Fruit fly (Drosophila melanogaster) whole organism, embryonic: ENCODE results near the gene CG16779.
A peak's percentile ranks its signal among the peaks of the same experiment; 100 is the strongest.

Source experiments
- ATbp ChIP-seq: fragments of 200-800 bp; sonication (Bioruptor generic); optimal IDR thresholded peaks from 2 replicates; lab custom pipeline; 2017; ENCODE audit warnings: missing biosample characterization, mild to moderate bottlenecking, missing genetic modification characterization, missing genetic modification reagents
- Atf-2 ChIP-seq: fragments of 200-800 bp; sonication (Bioruptor generic); optimal IDR thresholded peaks from 2 replicates; lab custom pipeline; 2016; ENCODE audit warnings: missing biosample characterization, missing genetic modification characterization
- B-H1 ChIP-seq: fragments of 200-800 bp; sonication (Bioruptor generic); IDR thresholded peaks from 3 replicates; pipeline ENCODE4 v1.3.6; 2022; ENCODE audit warnings: missing biosample characterization, missing genetic modification characterization
- BtbVII ChIP-seq: fragments of 200-800 bp; sonication (Bioruptor generic); optimal IDR thresholded peaks from 3 replicates; lab custom pipeline; 2017; ENCODE audit warnings: missing biosample characterization, mild to moderate bottlenecking, missing genetic modification characterization
- Bteb2 ChIP-seq: fragments of 200-800 bp; sonication (Bioruptor generic); optimal IDR thresholded peaks from 2 replicates; lab custom pipeline; 2016; ENCODE audit warnings: missing biosample characterization, missing genetic modification characterization
- CG10209 ChIP-seq: fragments of 200-800 bp; sonication (Bioruptor generic); optimal IDR thresholded peaks from 3 replicates; lab custom pipeline; 2017; ENCODE audit warnings: missing biosample characterization, mild to moderate bottlenecking, missing genetic modification characterization, missing genetic modification reagents
- CG10274 ChIP-seq: fragments of 200-800 bp; sonication (Bioruptor generic); optimal IDR thresholded peaks from 3 replicates; lab custom pipeline; 2017; ENCODE audit warnings: missing biosample characterization, mild to moderate bottlenecking, missing genetic modification characterization
- CG10565 ChIP-seq: fragments of 200-800 bp; sonication (Bioruptor generic); optimal IDR thresholded peaks from 3 replicates; lab custom pipeline; 2016; ENCODE audit warnings: missing biosample characterization, mild to moderate bottlenecking, missing genetic modification characterization
- CG10654 ChIP-seq: fragments of 200-800 bp; sonication (Bioruptor generic); optimal IDR thresholded peaks from 2 replicates; lab custom pipeline; 2016; ENCODE audit warnings: missing biosample characterization, missing genetic modification characterization
- CG12769 ChIP-seq: fragments of 200-800 bp; sonication (Bioruptor generic); optimal IDR thresholded peaks from 2 replicates; lab custom pipeline; 2019; ENCODE audit warnings: missing biosample characterization, mild to moderate bottlenecking, missing genetic modification characterization, moderate library complexity
- CG14860 ChIP-seq: fragments of 200-800 bp; sonication (Bioruptor generic); IDR thresholded peaks from 3 replicates; pipeline ENCODE4 v1.3.6; 2022; ENCODE audit warnings: missing biosample characterization, missing genetic modification characterization; ENCODE audit not compliant: partially characterized antibody
- CG1529 ChIP-seq: fragments of 200-800 bp; sonication (Bioruptor generic); optimal IDR thresholded peaks from 3 replicates; lab custom pipeline; 2018; ENCODE audit warnings: missing biosample characterization, missing genetic modification characterization
- CG2712 ChIP-seq: fragments of 200-800 bp; optimal IDR thresholded peaks from 3 replicates; lab custom pipeline; 2019; ENCODE audit warnings: missing biosample characterization, mild to moderate bottlenecking, missing genetic modification characterization, moderate library complexity
- CG2875 ChIP-seq: fragments of 200-800 bp; sonication (Bioruptor generic); optimal IDR thresholded peaks from 2 replicates; lab custom pipeline; 2017; ENCODE audit warnings: missing biosample characterization, mild to moderate bottlenecking, missing genetic modification characterization, missing genetic modification reagents
- CG2889 ChIP-seq: fragments of 200-800 bp; sonication (Bioruptor generic); IDR thresholded peaks from 3 replicates; pipeline ENCODE4 v1.3.6; 2022; ENCODE audit warnings: missing biosample characterization, missing genetic modification characterization
- CG31224 ChIP-seq: fragments of 200-800 bp; sonication (Bioruptor generic); IDR thresholded peaks from 2 replicates; pipeline ENCODE4 v1.3.6; 2022; ENCODE audit warnings: missing biosample characterization, missing genetic modification characterization
- CG7556 ChIP-seq: fragments of 200-800 bp; sonication (Bioruptor generic); optimal IDR thresholded peaks from 2 replicates; lab custom pipeline; 2017; ENCODE audit warnings: missing biosample characterization, mild to moderate bottlenecking, missing genetic modification characterization
- CG8281 ChIP-seq: fragments of 200-800 bp; sonication (Bioruptor generic); optimal IDR thresholded peaks from 2 replicates; lab custom pipeline; 2018; ENCODE audit warnings: missing biosample characterization, mild to moderate bottlenecking, missing genetic modification characterization, moderate library complexity
- CG8359 ChIP-seq: fragments of 200-800 bp; sonication (Bioruptor generic); optimal IDR thresholded peaks from 2 replicates; lab custom pipeline; 2017; ENCODE audit warnings: missing biosample characterization, mild to moderate bottlenecking, missing genetic modification characterization, borderline replicate concordance
- Deaf1 ChIP-seq: fragments of 200-800 bp; optimal IDR thresholded peaks from 3 replicates; lab custom pipeline; 2019; ENCODE audit warnings: missing biosample characterization, mild to moderate bottlenecking, missing genetic modification characterization, moderate library complexity
- Dfd ChIP-seq, 2 experiments: fragments of >200 bp; optimal IDR thresholded peaks; 2 replicates each; lab custom pipeline; 2017; ENCODE audit warnings: missing biosample characterization in 2 of 2, missing genetic modification characterization in 2 of 2
- Eip74EF ChIP-seq, 2 experiments: fragments of 200-800 bp in 1 of 2; fragments of >200 bp in 1 of 2; sonication (Bioruptor generic) in 1 of 2; optimal IDR thresholded peaks; 2 replicates each; lab custom pipeline; 2017 to 2019; ENCODE audit warnings: missing biosample characterization in 2 of 2, missing genetic modification characterization in 2 of 2, mild to moderate bottlenecking in 1 of 2, moderate library complexity in 1 of 2
- Med ChIP-seq: fragments of 200-800 bp; sonication (Bioruptor generic); peaks from one replicate; lab custom pipeline; 2016; ENCODE audit warnings: missing biosample characterization, missing genetic modification characterization, mild to moderate bottlenecking, inconsistent platforms, moderate library complexity
- Myb ChIP-seq: fragments of 200-800 bp; sonication (Bioruptor generic); optimal IDR thresholded peaks from 2 replicates; lab custom pipeline; 2016; ENCODE audit warnings: missing biosample characterization, missing genetic modification characterization
- Neu2 ChIP-seq: fragments of 200-800 bp; sonication (Bioruptor generic); optimal IDR thresholded peaks from 3 replicates; lab custom pipeline; 2016; ENCODE audit warnings: missing biosample characterization, missing genetic modification characterization, borderline replicate concordance
- Poxn ChIP-seq: fragments of 200-800 bp; sonication (Bioruptor generic); IDR thresholded peaks from 2 replicates; pipeline ENCODE4 v1.3.6; 2022; ENCODE audit warnings: missing biosample characterization, missing genetic modification characterization
- Rfx ChIP-seq: fragments of 200-800 bp; sonication (Bioruptor generic); IDR thresholded peaks from 2 replicates; pipeline ENCODE4 v1.3.6; 2022; ENCODE audit warnings: missing biosample characterization, missing genetic modification characterization
- Trl ChIP-seq, 3 experiments: fragments of >200 bp in 2 of 3; fragments of 200-800 bp in 1 of 3; sonication (Bioruptor generic) in 1 of 3; optimal IDR thresholded peaks; 2 replicates in 1 of 3; 3 replicates in 2 of 3; lab custom pipeline; 2016 to 2017; ENCODE audit warnings: missing biosample characterization in 1 of 3, missing genetic modification characterization in 1 of 3
- ase ChIP-seq: fragments of 200-800 bp; sonication (Bioruptor generic); IDR thresholded peaks from 3 replicates; pipeline ENCODE4 v1.3.6; 2022; ENCODE audit warnings: missing biosample characterization, missing genetic modification characterization
- chif ChIP-seq, 2 experiments: fragments of 200-800 bp; sonication (Bioruptor generic); optimal IDR thresholded peaks; 3 replicates each; lab custom pipeline; 2016; ENCODE audit warnings: missing biosample characterization in 2 of 2, missing genetic modification characterization in 2 of 2
- corto ChIP-seq: fragments of 200-800 bp; sonication (Bioruptor generic); optimal IDR thresholded peaks from 2 replicates; lab custom pipeline; 2016; ENCODE audit warnings: missing biosample characterization, mild to moderate bottlenecking, missing genetic modification characterization, moderate library complexity
- dpn ChIP-seq, 2 experiments: fragments of 200-800 bp; sonication (Bioruptor generic); optimal IDR thresholded peaks; 3 replicates each; lab custom pipeline; 2016; ENCODE audit warnings: missing biosample characterization in 2 of 2, missing genetic modification characterization in 2 of 2
- fu2 ChIP-seq: fragments of 200-800 bp; sonication (Bioruptor generic); optimal IDR thresholded peaks from 2 replicates; lab custom pipeline; 2016; ENCODE audit warnings: missing biosample characterization, missing genetic modification characterization
- h ChIP-seq: fragments of >200 bp; optimal IDR thresholded peaks from 2 replicates; lab custom pipeline; 2017
- lov ChIP-seq, 2 experiments: fragments of 200-800 bp in 1 of 2; fragments of >200 bp in 1 of 2; sonication (Bioruptor generic) in 1 of 2; IDR thresholded peaks in 1 of 2; optimal IDR thresholded peaks in 1 of 2; 2 replicates in 1 of 2; 3 replicates in 1 of 2; pipeline versions ENCODE4 v1.3.6 to Lab custom; 2017 to 2022; ENCODE audit warnings: missing biosample characterization in 1 of 2, missing genetic modification characterization in 1 of 2
- mirr ChIP-seq: fragments of 200-800 bp; sonication (Bioruptor generic); optimal IDR thresholded peaks from 3 replicates; lab custom pipeline; 2018; ENCODE audit warnings: missing biosample characterization, mild to moderate bottlenecking, missing genetic modification characterization
- otp ChIP-seq: fragments of 200-800 bp; sonication (Bioruptor generic); IDR thresholded peaks from 3 replicates; pipeline ENCODE4, ENCODE4 v1.3.6; 2022; ENCODE audit warnings: missing biosample characterization, missing genetic modification characterization
- pan ChIP-seq, 4 experiments: fragments of >200 bp in 3 of 4; fragments of 200-800 bp in 1 of 4; sonication (Bioruptor generic) in 1 of 4; optimal IDR thresholded peaks in 3 of 4; IDR thresholded peaks in 1 of 4; 2 replicates each; pipeline versions ENCODE4 v1.3.6 to Lab custom; 2017 to 2022; ENCODE audit warnings: missing biosample characterization in 2 of 4, missing genetic modification characterization in 2 of 4, mixed read lengths in 1 of 4
- phol ChIP-seq: fragments of 200-800 bp; sonication (Bioruptor generic); optimal IDR thresholded peaks from 3 replicates; lab custom pipeline; 2018; ENCODE audit warnings: missing biosample characterization, mild to moderate bottlenecking, missing genetic modification characterization, moderate library complexity
- pros ChIP-seq: fragments of 200-800 bp; sonication (Bioruptor generic); optimal IDR thresholded peaks from 3 replicates; lab custom pipeline; 2019; ENCODE audit warnings: missing biosample characterization, mild to moderate bottlenecking, missing genetic modification characterization, moderate library complexity
- schlank ChIP-seq: fragments of 200-800 bp; sonication (Bioruptor generic); optimal IDR thresholded peaks from 2 replicates; lab custom pipeline; 2018; ENCODE audit warnings: missing biosample characterization, mild to moderate bottlenecking, missing genetic modification characterization
- tio ChIP-seq: fragments of 200-800 bp; sonication (Bioruptor generic); optimal IDR thresholded peaks from 2 replicates; lab custom pipeline; 2017; ENCODE audit warnings: missing biosample characterization, missing genetic modification characterization, inconsistent platforms
- zf30C ChIP-seq: fragments of 200-800 bp; sonication (Bioruptor generic); optimal IDR thresholded peaks from 3 replicates; lab custom pipeline; 2018; ENCODE audit warnings: missing biosample characterization, mild to moderate bottlenecking, missing genetic modification characterization

The CG16779 gene

dm6 chr3R:9433774-9434173 lies 59.7 kb downstream of the CG16779 start (continued):
- TF ChIP-seq CG1529 (GFP tag; lab: Kevin White, UChicago) (no peak), otp (GFP tag; lab: Robert Waterston, UW) (no peak), CG12769 (tag; lab: Kevin White, UChicago) (peak; percentile 34), tio (GFP tag; lab: Kevin White, UChicago) (no peak), Med (peak; percentile 58), phol (tag; lab: Kevin White, UChicago) (no peak), CG14860 (GFP tag; lab: Robert Waterston, UW) (no peak), h (lab: Kevin White, UChicago) (no peak), Poxn (GFP tag; lab: Robert Waterston, UW) (no peak), fu2 (GFP tag; lab: Kevin White, UChicago) (no peak), CG2712 (tag; lab: Kevin White, UChicago) (no peak), chif (GFP tag; optimal IDR thresholded peaks at IDR 0.05; lab: Kevin White, UChicago) (no peak)
- TF ChIP-seq, all 482 proteins: peak for 8

dm6 chr3R:9433270-9433669 lies 60.2 kb downstream of the CG16779 start:
- 0 out of 3 replicates have a peak, but pooled peaks have one; percentile 12 for TF ChIP-seq CG2889 (GFP tag; lab: Robert Waterston, UW)
- TF ChIP-seq mirr (GFP tag; lab: Kevin White, UChicago) = peak; percentile 34
- no peak for TF ChIP-seq pan (optimal IDR thresholded peaks at IDR 0.05; lab: Kevin White, UChicago)
- no peak for TF ChIP-seq pan (GFP tag; optimal IDR thresholded peaks at IDR 0.05 in 1 of 2, IDR thresholded peaks at IDR 0.05 in 1 of 2)
- TF ChIP-seq ase = 0 out of 3 replicates have a peak, but pooled peaks have one; percentile 16
- no peak for TF ChIP-seq CG10565 (GFP tag; lab: Kevin White, UChicago)
- TF ChIP-seq CG10209 (GFP tag; lab: Kevin White, UChicago) = no peak
- no peak for TF ChIP-seq Eip74EF (GFP tag; optimal IDR thresholded peaks at IDR 0.05; lab: Kevin White, UChicago)
- no peak for TF ChIP-seq ATbp (GFP tag; lab: Kevin White, UChicago)
- no peak for TF ChIP-seq CG8281 (tag; lab: Kevin White, UChicago)
- TF ChIP-seq pros = no peak
- no peak for TF ChIP-seq lov (optimal IDR thresholded peaks at IDR 0.05; lab: Kevin White, UChicago)
- TF ChIP-seq lov (GFP tag; IDR thresholded peaks at IDR 0.05; lab: Robert Waterston, UW) = 0 out of 3 replicates have a peak, but pooled peaks have one; percentile 11
- TF ChIP-seq Trl (optimal IDR thresholded peaks at IDR 0.05; lab: Kevin White, UChicago) = no peak
- TF ChIP-seq Trl (GFP tag; optimal IDR thresholded peaks at IDR 0.05; lab: Kevin White, UChicago) = no peak
- TF ChIP-seq Deaf1 (tag; lab: Kevin White, UChicago) = peak; percentile 53

dm6 chr3R:9430344-9431253 lies 62.9 kb downstream of the CG16779 start:
- TF ChIP-seq CG7556 (peak; percentile 36), CG2875 (GFP tag; lab: Kevin White, UChicago) (no peak), Rfx (GFP tag; lab: Robert Waterston, UW) (peak; percentile 74), corto (GFP tag; lab: Kevin White, UChicago) (no peak), Neu2 (no peak), schlank (tag; lab: Kevin White, UChicago) (peak; percentile 26), Atf-2 (GFP tag; lab: Kevin White, UChicago) (peak; percentile 6), CG8359 (GFP tag; lab: Kevin White, UChicago) (peak; percentile 7), Dfd (GFP tag; optimal IDR thresholded peaks at IDR 0.05; lab: Kevin White, UChicago) (no peak), CG10274 (GFP tag; lab: Kevin White, UChicago) (peak; percentile 4), CG10654 (GFP tag; lab: Kevin White, UChicago) (no peak), B-H1 (no peak), dpn (GFP tag; optimal IDR thresholded peaks at IDR 0.05; lab: Kevin White, UChicago) (peak in 1 of 2 experiments; percentile 23), CG31224 (GFP tag; lab: Robert Waterston, UW) (0 out of 2 replicates have a peak, but pooled peaks have one; percentile 12), Bteb2 (GFP tag; lab: Kevin White, UChicago) (peak; percentile 21), Myb (GFP tag; lab: Kevin White, UChicago) (peak; percentile 9), BtbVII (GFP tag; lab: Kevin White, UChicago) (peak; percentile 45), zf30C (GFP tag; lab: Kevin White, UChicago) (no peak)
